Worm (Caenorhabditis elegans): Measurements from ENCODE around the gene kcc-2.

Gene kcc-2

DNA sequence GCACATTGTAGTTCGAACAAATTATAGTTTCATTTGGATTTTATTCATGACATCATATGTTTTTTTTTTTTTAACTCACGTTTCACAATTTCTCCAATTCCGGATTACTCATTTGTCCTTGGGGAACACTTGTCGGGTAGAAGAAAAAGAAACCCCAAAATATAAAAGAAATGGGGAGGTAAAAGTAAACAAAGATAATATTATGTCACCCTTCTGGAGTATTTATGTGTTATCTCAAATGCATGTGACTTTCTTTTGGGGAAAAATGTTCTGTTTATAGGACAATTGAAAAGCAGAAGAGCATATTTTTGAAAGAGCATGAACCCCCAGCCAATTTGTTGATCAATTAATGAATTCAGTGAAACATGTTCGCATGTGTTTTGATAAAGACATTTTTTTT lies 11.1 kb downstream of the kcc-2 start:
- TF ChIP-seq nhr-90 (tag; optimal IDR thresholded peaks at IDR 0.05; ENCODE audit: poor library complexity): no peak
- TF ChIP-seq pag-3 (tag; optimal IDR thresholded peaks at IDR 0.05; ENCODE audit: borderline replicate concordance, insufficient read depth): no peak
- no peak for TF ChIP-seq sptf-1 (tag; optimal IDR thresholded peaks at IDR 0.05)
- TF ChIP-seq nhr-20 (tag; optimal IDR thresholded peaks at IDR 0.05): no peak
- TF ChIP-seq lin-35 (GFP tag; optimal IDR thresholded peaks at IDR 0.05): peak in 1 of 2 experiments; percentile 11
- no peak for TF ChIP-seq zip-4 (GFP tag; optimal IDR thresholded peaks at IDR 0.05)
- TF ChIP-seq nhr-85 (tag): no peak
- TF ChIP-seq ceh-63 (GFP tag; optimal IDR thresholded peaks at IDR 0.05): no peak
- no peak for TF ChIP-seq nhr-12 (tag; optimal IDR thresholded peaks at IDR 0.05)
- TF ChIP-seq elt-2 (tag; optimal IDR thresholded peaks at IDR 0.05): peak; percentile 36
- TF ChIP-seq isw-1 (GFP tag; IDR thresholded peaks at IDR 0.05): no peak
- no peak for TF ChIP-seq snu-23 (GFP tag; optimal IDR thresholded peaks at IDR 0.05)
- no peak for TF ChIP-seq hlh-17 (GFP tag; optimal IDR thresholded peaks at IDR 0.05; ENCODE audit: borderline replicate concordance)
- TF ChIP-seq unc-98 (GFP tag; IDR thresholded peaks at IDR 0.05): no peak

ce11 chrIV:6053436-6053835 lies 12.7 kb downstream of the kcc-2 start:
- TF ChIP-seq ceh-82 (tag; optimal IDR thresholded peaks at IDR 0.05): peak in 1 of 3 experiments; percentile 48
- TF ChIP-seq ces-1 (GFP tag; optimal IDR thresholded peaks at IDR 0.05): no peak
- TF ChIP-seq lsy-2 (tag; optimal IDR thresholded peaks at IDR 0.05): peak in 1 of 2 experiments; percentile 13
- TF ChIP-seq nhr-237 (tag; optimal IDR thresholded peaks at IDR 0.05): no peak
- TF ChIP-seq fkh-8 (tag; optimal IDR thresholded peaks at IDR 0.05): peak; percentile 1
- TF ChIP-seq dsc-1 (tag; optimal IDR thresholded peaks at IDR 0.05): no peak
- no peak for TF ChIP-seq aha-1 (tag; optimal IDR thresholded peaks at IDR 0.05)
- peak; percentile 15 for TF ChIP-seq swsn-7 (tag; optimal IDR thresholded peaks at IDR 0.05)
- peak; percentile 47 for TF ChIP-seq nhr-71 (tag; optimal IDR thresholded peaks at IDR 0.05)
- TF ChIP-seq mep-1 (tag; optimal IDR thresholded peaks at IDR 0.05): peak; percentile 2
- no peak for TF ChIP-seq unc-98 (GFP tag; IDR thresholded peaks at IDR 0.05)
- peak; percentile 63 for TF ChIP-seq lin-14 (GFP tag; optimal IDR thresholded peaks at IDR 0.05)
- no peak for TF ChIP-seq jun-1 (tag; optimal IDR thresholded peaks at IDR 0.05)
- no peak for TF ChIP-seq F16B12.6 (tag; optimal IDR thresholded peaks at IDR 0.05)
- no peak for TF ChIP-seq lin-13 (GFP tag; optimal IDR thresholded peaks at IDR 0.05)
- peak in 1 of 2 experiments; percentile 18 for TF ChIP-seq lin-35 (GFP tag; optimal IDR thresholded peaks at IDR 0.05)
- no peak for TF ChIP-seq zag-1 (tag; optimal IDR thresholded peaks at IDR 0.05)
- no peak for TF ChIP-seq ztf-4 (tag; optimal IDR thresholded peaks at IDR 0.05)
- peak; percentile 57 for TF ChIP-seq rnt-1 (tag; optimal IDR thresholded peaks at IDR 0.05)
- TF ChIP-seq pqm-1 (tag; optimal IDR thresholded peaks at IDR 0.05): no peak
- peak; percentile 16 for TF ChIP-seq snu-23 (GFP tag; optimal IDR thresholded peaks at IDR 0.05)
- TF ChIP-seq nhr-47 (tag; optimal IDR thresholded peaks at IDR 0.05): peak; percentile 13
- TF ChIP-seq nhr-84 (tag; optimal IDR thresholded peaks at IDR 0.05): no peak
- peak; percentile 44 to 73 for TF ChIP-seq efl-1 (optimal IDR thresholded peaks at IDR 0.05)
- no peak for TF ChIP-seq efl-1 (GFP tag; optimal IDR thresholded peaks at IDR 0.05 in 1 of 2)

- no peak for TF ChIP-seq ceh-90 (tag; optimal IDR thresholded peaks at IDR 0.05)
- TF ChIP-seq zag-1 (tag; optimal IDR thresholded peaks at IDR 0.05): no peak
- no peak for TF ChIP-seq lsy-2 (tag; optimal IDR thresholded peaks at IDR 0.05)
- no peak for TF ChIP-seq swsn-7 (tag; optimal IDR thresholded peaks at IDR 0.05)
- no peak for TF ChIP-seq hpl-2 (GFP tag; optimal IDR thresholded peaks at IDR 0.05)
- no peak for TF ChIP-seq elt-2 (tag; optimal IDR thresholded peaks at IDR 0.05)
- no peak for TF ChIP-seq nhr-47 (tag; optimal IDR thresholded peaks at IDR 0.05)
- no peak for TF ChIP-seq nhr-90 (tag; optimal IDR thresholded peaks at IDR 0.05; ENCODE audit: poor library complexity)
- TF ChIP-seq irx-1 (tag; optimal IDR thresholded peaks at IDR 0.05): no peak
- TF ChIP-seq ces-1 (GFP tag; optimal IDR thresholded peaks at IDR 0.05): peak; percentile 20
- no peak for TF ChIP-seq xbp-1 (tag; optimal IDR thresholded peaks at IDR 0.05)
- TF ChIP-seq mab-9 (GFP tag; IDR thresholded peaks at IDR 0.05): no peak
- TF ChIP-seq vab-15 (tag; optimal IDR thresholded peaks at IDR 0.05): no peak
- TF ChIP-seq fkh-4 (tag; optimal IDR thresholded peaks at IDR 0.05; ENCODE audit: borderline replicate concordance): no peak
- TF ChIP-seq C04F5.9 (tag; optimal IDR thresholded peaks at IDR 0.05): no peak
- no peak for TF ChIP-seq F16B12.6 (tag; optimal IDR thresholded peaks at IDR 0.05)
- TF ChIP-seq ceh-8 (GFP tag; optimal IDR thresholded peaks at IDR 0.05): no peak
- TF ChIP-seq unc-130 (tag; optimal IDR thresholded peaks at IDR 0.05): no peak
- TF ChIP-seq isw-1 (GFP tag; IDR thresholded peaks at IDR 0.05): no peak
- TF ChIP-seq fkh-10 (GFP tag; optimal IDR thresholded peaks at IDR 0.05): peak; percentile 83
- peak; percentile 51 for TF ChIP-seq lin-14 (GFP tag; optimal IDR thresholded peaks at IDR 0.05)
- no peak for TF ChIP-seq rnt-1 (tag; optimal IDR thresholded peaks at IDR 0.05)
- no peak for TF ChIP-seq Y116A8C.19 (tag; optimal IDR thresholded peaks at IDR 0.05; ENCODE audit: borderline replicate concordance)
- no peak for TF ChIP-seq dpl-1 (GFP tag; optimal IDR thresholded peaks at IDR 0.05)
Observed at ce11 chrIV:6054833-6055232, 14.1 kb downstream of the kcc-2 start.

Data from whole organism, L1 larva.